Fruit fly (Drosophila melanogaster) whole organism, wandering third instar larva: ENCODE data around the gene CG13601.

Experiments used
- CrebA ChIP-seq: fragments of 200-800 bp; sonication (Bioruptor generic); optimal IDR thresholded peaks from 2 replicates; lab custom pipeline; 2016; ENCODE audit warnings: missing biosample characterization, mild to moderate bottlenecking, missing genetic modification characterization, borderline replicate concordance
- Dif ChIP-seq: fragments of 200-275, 200-300 bp; sonication (Bioruptor generic); optimal IDR thresholded peaks from 2 replicates; lab custom pipeline; 2018; ENCODE audit warnings: missing biosample characterization, missing genetic modification characterization; ENCODE audit not compliant: partially characterized antibody
- Hr78 ChIP-seq: fragments of >200 bp; optimal IDR thresholded peaks from 2 replicates; lab custom pipeline; 2017; ENCODE audit warnings: missing biosample characterization, missing genetic modification characterization
- pan ChIP-seq: fragments of >200 bp; optimal IDR thresholded peaks from 2 replicates; lab custom pipeline; 2017
- rgr ChIP-seq: fragments of 200-800 bp; sonication (Bioruptor generic); optimal IDR thresholded peaks from 3 replicates; lab custom pipeline; 2016; ENCODE audit warnings: missing biosample characterization, mild to moderate bottlenecking, missing genetic modification characterization
- sv ChIP-seq: fragments of 200-800 bp; sonication (Bioruptor generic); optimal IDR thresholded peaks from 3 replicates; lab custom pipeline; 2016; ENCODE audit warnings: missing biosample characterization, missing genetic modification characterization
- woc ChIP-seq: sonication (Bioruptor generic); optimal IDR thresholded peaks from 2 replicates; lab custom pipeline; 2016; ENCODE audit warnings: missing biosample characterization, mild to moderate bottlenecking, missing genetic modification characterization

DNA sequence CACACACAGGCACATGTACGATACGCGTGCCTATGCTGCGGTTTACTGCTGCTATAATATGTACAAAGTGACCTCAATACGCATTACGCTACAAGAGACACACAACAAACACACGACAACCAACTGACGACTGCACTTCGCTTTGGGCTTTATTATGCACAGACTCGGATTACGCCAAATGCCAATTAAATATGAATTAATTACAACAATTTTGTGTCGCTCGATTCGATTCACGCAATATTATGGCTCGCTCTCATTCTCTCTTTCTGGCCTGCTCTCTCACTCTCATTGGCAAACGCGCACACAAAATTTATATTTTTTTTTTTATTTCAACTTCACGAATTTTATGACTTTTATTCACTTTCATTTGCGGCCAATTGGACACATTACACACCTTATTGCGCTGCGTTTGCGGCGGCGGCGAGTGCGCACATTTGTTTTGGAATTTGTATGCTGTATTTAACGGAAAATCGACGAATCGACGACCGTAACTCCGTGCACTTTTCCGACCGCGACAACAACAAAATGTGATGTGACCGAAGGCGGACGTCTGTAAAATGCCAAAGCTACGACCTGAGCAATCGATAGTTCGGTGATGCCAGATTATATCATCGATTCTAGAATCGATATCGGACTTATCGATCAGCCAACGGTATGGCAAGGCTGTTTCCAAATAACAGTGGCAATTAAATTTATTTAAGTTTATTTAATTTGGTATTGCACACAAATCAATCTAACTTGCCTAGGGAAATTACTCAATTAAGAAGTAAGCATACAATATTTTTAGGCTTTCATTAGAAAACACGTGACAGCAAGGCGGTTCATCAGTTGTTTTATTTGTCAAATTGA is 4.7 kb downstream of the CG13601 start, which contains the start of the genes sba and CG31141:
- TF ChIP-seq pan (lab: Kevin White, UChicago) = no peak
- no peak for TF ChIP-seq woc (GFP tag; lab: Kevin White, UChicago)
- TF ChIP-seq Dif (GFP tag; lab: Kevin White, UChicago) = peak; percentile 25
- no peak for TF ChIP-seq CrebA (GFP tag; lab: Kevin White, UChicago)
- TF ChIP-seq Hr78 (GFP tag; lab: Kevin White, UChicago) = no peak
- no peak for TF ChIP-seq sv (GFP tag; lab: Kevin White, UChicago)
- peak; percentile 19 for TF ChIP-seq rgr (GFP tag; lab: Kevin White, UChicago)
